Fruit fly (Drosophila melanogaster): ENCODE measurements around the gene CSN8.

CSN8 gene

DNA sequence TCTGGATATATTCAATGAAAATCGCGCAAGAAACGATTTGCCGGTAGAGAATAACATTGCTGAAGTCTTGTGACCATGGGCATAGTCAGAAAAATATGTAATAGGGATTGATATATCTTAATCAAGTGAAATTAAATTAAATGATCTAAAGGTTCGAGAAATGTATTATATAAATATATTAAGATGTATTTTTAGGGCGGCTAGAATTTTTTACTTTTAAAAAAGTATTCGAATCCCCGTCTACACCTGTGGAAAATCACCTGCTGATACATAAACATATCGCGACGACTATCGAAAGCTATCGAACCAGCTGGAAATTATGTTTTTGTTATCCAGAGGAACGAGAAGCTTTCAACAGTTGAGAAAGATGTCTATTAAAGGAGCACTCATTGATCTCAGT, 12.1 kb downstream of the CSN8 start, which contains the start of the genes CG13390 and CG17294 (continued):
- TF ChIP-seq CG3281 (GFP tag; optimal IDR thresholded peaks at IDR 0.05) (peak; percentile 100), dan (GFP tag; IDR thresholded peaks at IDR 0.05) (peak; percentile 97), aop (GFP tag; IDR thresholded peaks at IDR 0.05) (peak; percentile 97), CrebB (tag; optimal IDR thresholded peaks at IDR 0.05) (peak; percentile 99), MTF-1 (GFP tag; optimal IDR thresholded peaks at IDR 0.05; ENCODE audit: borderline replicate concordance) (peak; percentile 99), B-H2 (GFP tag; optimal IDR thresholded peaks at IDR 0.05) (peak; percentile 99), ftz-f1 (GFP tag; optimal IDR thresholded peaks at IDR 0.05) (peak; percentile 82), bcd (GFP tag; optimal IDR thresholded peaks at IDR 0.05) (peak; percentile 99), trem (tag; optimal IDR thresholded peaks at IDR 0.05) (peak; percentile 97), CG2129 (GFP tag; IDR thresholded peaks at IDR 0.05; ENCODE audit: partially characterized antibody) (peak; percentile 51; the same call in 1 of the 2 replicates), z (GFP tag; IDR thresholded peaks at IDR 0.05) (peak; percentile 84), E2f1 (GFP tag; IDR thresholded peaks at IDR 0.05) (peak; percentile 100), croc (GFP tag; conservative IDR thresholded peaks at IDR 0.05) (peak; percentile 99), Nf-YB (GFP tag; optimal IDR thresholded peaks at IDR 0.05) (peak; percentile 91), CG15011 (GFP tag; optimal IDR thresholded peaks at IDR 0.05) (peak; percentile 99), Atf3 (GFP tag; optimal IDR thresholded peaks at IDR 0.05) (peak; percentile 92), Blimp-1 (GFP tag; optimal IDR thresholded peaks at IDR 0.05) (peak; percentile 99), D (optimal IDR thresholded peaks at IDR 0.05) (no peak), D (GFP tag; optimal IDR thresholded peaks at IDR 0.05) (peak; percentile 99), CG13424 (tag; optimal IDR thresholded peaks at IDR 0.05) (peak; percentile 100), CTCF (GFP tag; optimal IDR thresholded peaks at IDR 0.05) (peak; percentile 79), seq (GFP tag; IDR thresholded peaks at IDR 0.05) (peak; percentile 99), CG6272 (GFP tag; IDR thresholded peaks at IDR 0.05) (peak; percentile 99), CG4820 (GFP tag; optimal IDR thresholded peaks at IDR 0.05) (peak; percentile 98), CG3838 (GFP tag; optimal IDR thresholded peaks at IDR 0.05) (peak; percentile 96), CG30020 (tag; optimal IDR thresholded peaks at IDR 0.05) (peak; percentile 93), CG11504 (tag; optimal IDR thresholded peaks at IDR 0.05) (peak; percentile 98), stc (GFP tag; IDR thresholded peaks at IDR 0.05) (peak; percentile 100), tap (tag; optimal IDR thresholded peaks at IDR 0.05) (peak; percentile 100), CG31224 (GFP tag; IDR thresholded peaks at IDR 0.05) (peak; percentile 99), Ssrp (tag; optimal IDR thresholded peaks at IDR 0.05) (peak; percentile 100), CG5245 (GFP tag; optimal IDR thresholded peaks at IDR 0.05) (peak; percentile 98), CG14860 (GFP tag; IDR thresholded peaks at IDR 0.05; ENCODE audit: partially characterized antibody) (0 out of 3 replicates have a peak, but pooled peaks have one; percentile 44), psq (GFP tag; optimal IDR thresholded peaks at IDR 0.05) (peak; percentile 97), CG16779 (GFP tag; IDR thresholded peaks at IDR 0.05) (peak; percentile 99), Fer1 (GFP tag; optimal IDR thresholded peaks at IDR 0.05) (peak; percentile 100), chn (GFP tag; optimal IDR thresholded peaks at IDR 0.05) (peak; percentile 96), sisA (GFP tag; IDR thresholded peaks at IDR 0.05) (peak; percentile 100), slou (GFP tag; optimal IDR thresholded peaks at IDR 0.05) (peak; percentile 99), ci (GFP tag; IDR thresholded peaks at IDR 0.05) (peak; percentile 100), Awh (GFP tag; IDR thresholded peaks at IDR 0.05) (peak; percentile 100), CG17186 (GFP tag; optimal IDR thresholded peaks at IDR 0.05) (peak; percentile 94), sc (optimal IDR thresholded peaks at IDR 0.05) (no peak), sc (GFP tag; optimal IDR thresholded peaks at IDR 0.05) (peak; percentile 99), CG11085 (GFP tag; IDR thresholded peaks at IDR 0.05) (peak; percentile 100), mirr (GFP tag; optimal IDR thresholded peaks at IDR 0.05) (peak; percentile 99), nau (GFP tag; optimal IDR thresholded peaks at IDR 0.05) (peak; percentile 99), slp2 (GFP tag; optimal IDR thresholded peaks at IDR 0.05) (peak; percentile 88), peb (GFP tag; IDR thresholded peaks at IDR 0.05) (peak; percentile 98), ro (GFP tag; IDR thresholded peaks at IDR 0.05) (peak; percentile 99), Usf (GFP tag; optimal IDR thresholded peaks at IDR 0.05) (peak; percentile 98), CG15514 (GFP tag; optimal IDR thresholded peaks at IDR 0.05) (peak; percentile 98)

All from whole organism, embryonic.